Fruit fly (Drosophila melanogaster) whole organism, embryonic: ENCODE results near the gene CG17154.

ENCODE experiments used
- Atf3 ChIP-seq: fragments of 200-800 bp; sonication (Bioruptor generic); optimal IDR thresholded peaks from 3 replicates; lab custom pipeline; 2016; ENCODE audit warnings: missing biosample characterization, missing genetic modification characterization
- B-H1 ChIP-seq: fragments of 200-800 bp; sonication (Bioruptor generic); IDR thresholded peaks from 3 replicates; pipeline ENCODE4 v1.3.6; 2022; ENCODE audit warnings: missing biosample characterization, missing genetic modification characterization
- CG10267 ChIP-seq: fragments of 200-800 bp; sonication (Bioruptor generic); optimal IDR thresholded peaks from 2 replicates; lab custom pipeline; 2018; ENCODE audit warnings: missing biosample characterization, mild to moderate bottlenecking, missing genetic modification characterization, moderate library complexity
- CG13624 ChIP-seq: fragments of 200-800 bp; sonication (Bioruptor generic); optimal IDR thresholded peaks from 2 replicates; lab custom pipeline; 2016; ENCODE audit warnings: missing biosample characterization, missing genetic modification characterization
- CG13775 ChIP-seq: fragments of 200-800 bp; sonication (Bioruptor generic); optimal IDR thresholded peaks from 3 replicates; lab custom pipeline; 2017; ENCODE audit warnings: missing biosample characterization, mild to moderate bottlenecking, missing genetic modification characterization
- CG15696 ChIP-seq: fragments of 200-800 bp; sonication (Bioruptor generic); optimal IDR thresholded peaks from 2 replicates; lab custom pipeline; 2019; ENCODE audit warnings: missing biosample characterization, mild to moderate bottlenecking, missing genetic modification characterization, moderate library complexity
- CG1603 ChIP-seq: fragments of 200-800 bp; sonication (Bioruptor generic); optimal IDR thresholded peaks from 2 replicates; lab custom pipeline; 2019; ENCODE audit warnings: missing biosample characterization, mild to moderate bottlenecking, missing genetic modification characterization, moderate library complexity
- CG17385 ChIP-seq: fragments of 200-800 bp; sonication (Bioruptor generic); optimal IDR thresholded peaks from 3 replicates; lab custom pipeline; 2018; ENCODE audit warnings: missing biosample characterization, mild to moderate bottlenecking, missing genetic modification characterization
- CG18011 ChIP-seq: fragments of 200-800 bp; sonication (Bioruptor generic); optimal IDR thresholded peaks from 2 replicates; lab custom pipeline; 2017; ENCODE audit warnings: missing biosample characterization, missing genetic modification characterization, mild to moderate bottlenecking, moderate library complexity, missing genotype
- CG2889 ChIP-seq: fragments of 200-800 bp; sonication (Bioruptor generic); IDR thresholded peaks from 3 replicates; pipeline ENCODE4 v1.3.6; 2022; ENCODE audit warnings: missing biosample characterization, missing genetic modification characterization
- CG3065 ChIP-seq: fragments of 200-800 bp; sonication (Bioruptor generic); optimal IDR thresholded peaks from 2 replicates; lab custom pipeline; 2016; ENCODE audit warnings: missing biosample characterization, missing genetic modification characterization
- CG31388 ChIP-seq: fragments of 200-800 bp; sonication (Bioruptor generic); optimal IDR thresholded peaks from 2 replicates; lab custom pipeline; 2016; ENCODE audit warnings: missing biosample characterization, missing genetic modification characterization
- CG31441 ChIP-seq: fragments of 200-800 bp; sonication (Bioruptor generic); IDR thresholded peaks from 2 replicates; pipeline ENCODE4 v1.3.6; 2022; ENCODE audit warnings: missing biosample characterization, missing genetic modification characterization
- CG3163 ChIP-seq: fragments of 200-800 bp; sonication (Bioruptor generic); optimal IDR thresholded peaks from 3 replicates; lab custom pipeline; 2016; ENCODE audit warnings: missing biosample characterization, missing genetic modification characterization
- CG3847 ChIP-seq: fragments of 200-800 bp; sonication (Bioruptor generic); IDR thresholded peaks from 2 replicates; pipeline ENCODE4 v1.3.6; 2022; ENCODE audit warnings: missing biosample characterization, missing genetic modification characterization
- CG4707 ChIP-seq: fragments of 200-800 bp; sonication (Bioruptor generic); optimal IDR thresholded peaks from 2 replicates; lab custom pipeline; 2018; ENCODE audit warnings: missing biosample characterization, mild to moderate bottlenecking, missing genetic modification characterization, moderate library complexity
- CG7271 ChIP-seq: fragments of 200-800 bp; sonication (Bioruptor generic); optimal IDR thresholded peaks from 2 replicates; lab custom pipeline; 2018; ENCODE audit warnings: missing biosample characterization, mild to moderate bottlenecking, missing genetic modification characterization, moderate library complexity
- CG7786 ChIP-seq: fragments of 200-800 bp; sonication (Bioruptor generic); optimal IDR thresholded peaks from 2 replicates; lab custom pipeline; 2016; ENCODE audit warnings: missing biosample characterization, missing genetic modification characterization
- CG8281 ChIP-seq: fragments of 200-800 bp; sonication (Bioruptor generic); optimal IDR thresholded peaks from 2 replicates; lab custom pipeline; 2018; ENCODE audit warnings: missing biosample characterization, mild to moderate bottlenecking, missing genetic modification characterization, moderate library complexity
- CG8765 ChIP-seq: fragments of 200-800 bp; sonication (Bioruptor generic); IDR thresholded peaks from 2 replicates; pipeline ENCODE4 v1.3.6; 2022; ENCODE audit warnings: missing biosample characterization, missing genetic modification characterization
- CG9215 ChIP-seq: fragments of 200-800 bp; sonication (Bioruptor generic); IDR thresholded peaks from 2 replicates; pipeline ENCODE4 v1.3.6; 2022; ENCODE audit warnings: missing biosample characterization, missing genetic modification characterization
- CG9609 ChIP-seq: fragments of 200-800 bp; sonication (Bioruptor generic); optimal IDR thresholded peaks from 3 replicates; lab custom pipeline; 2016; ENCODE audit warnings: missing biosample characterization, missing genetic modification characterization
- CG9932 ChIP-seq: fragments of 200-800 bp; sonication (Bioruptor generic); IDR thresholded peaks from 2 replicates; pipeline ENCODE4 v1.3.6; 2022; ENCODE audit warnings: missing biosample characterization, missing genetic modification characterization
- Ets65A ChIP-seq: fragments of 200-800 bp; sonication (Bioruptor generic); peaks from one replicate; lab custom pipeline; 2016; ENCODE audit warnings: missing biosample characterization, missing genetic modification characterization
- HHEX ChIP-seq: fragments of 200-800 bp; sonication (Bioruptor generic); optimal IDR thresholded peaks from 3 replicates; lab custom pipeline; 2017; ENCODE audit warnings: missing biosample characterization, mild to moderate bottlenecking, missing genetic modification characterization, missing genetic modification reagents
- Max ChIP-seq: fragments of 200-800 bp; sonication (Bioruptor generic); optimal IDR thresholded peaks from 2 replicates; lab custom pipeline; 2016; ENCODE audit warnings: missing biosample characterization, mild to moderate bottlenecking, missing genetic modification characterization
- NFAT ChIP-seq: fragments of 200-800 bp; sonication (Bioruptor generic); IDR thresholded peaks from 2 replicates; pipeline ENCODE4 v1.3.6; 2022; ENCODE audit warnings: missing biosample characterization, missing genetic modification characterization
- Optix ChIP-seq: fragments of 200-800 bp; sonication (Bioruptor generic); IDR thresholded peaks from 3 replicates; pipeline ENCODE4 v1.3.6; 2022; ENCODE audit warnings: missing biosample characterization, missing genetic modification characterization
- Pdp1 ChIP-seq, 2 experiments: fragments of 200-800 bp; sonication (Bioruptor generic); optimal IDR thresholded peaks; 3 replicates each; lab custom pipeline; 2016; ENCODE audit warnings: missing biosample characterization in 2 of 2, missing genetic modification characterization in 2 of 2, mild to moderate bottlenecking in 1 of 2, moderate library complexity in 1 of 2
- Poxn ChIP-seq: fragments of 200-800 bp; sonication (Bioruptor generic); IDR thresholded peaks from 2 replicates; pipeline ENCODE4 v1.3.6; 2022; ENCODE audit warnings: missing biosample characterization, missing genetic modification characterization
- Stat92E ChIP-seq, 3 experiments: fragments of >200 bp in 2 of 3; fragments of 200-800 bp in 1 of 3; sonication (Bioruptor generic) in 1 of 3; optimal IDR thresholded peaks; 2 replicates each; lab custom pipeline; 2017 to 2019; ENCODE audit warnings: missing biosample characterization in 3 of 3, missing genetic modification characterization in 3 of 3, mild to moderate bottlenecking in 1 of 3, moderate library complexity in 1 of 3
- Xbp1 ChIP-seq: fragments of 200-800 bp; sonication (Bioruptor generic); optimal IDR thresholded peaks from 3 replicates; lab custom pipeline; 2016; ENCODE audit warnings: missing biosample characterization, mild to moderate bottlenecking, missing genetic modification characterization
- amos ChIP-seq: fragments of 200-800 bp; sonication (Bioruptor generic); IDR thresholded peaks from 2 replicates; pipeline ENCODE4 v1.3.6; 2022; ENCODE audit warnings: missing biosample characterization, missing genetic modification characterization; ENCODE audit not compliant: partially characterized antibody
- ase ChIP-seq: fragments of 200-800 bp; sonication (Bioruptor generic); IDR thresholded peaks from 3 replicates; pipeline ENCODE4 v1.3.6; 2022; ENCODE audit warnings: missing biosample characterization, missing genetic modification characterization
- bbx ChIP-seq: fragments of 200-800 bp; sonication (Bioruptor generic); IDR thresholded peaks from 2 replicates; pipeline ENCODE4 v1.3.6; 2022; ENCODE audit warnings: missing biosample characterization, missing genetic modification characterization; ENCODE audit not compliant: partially characterized antibody
- cad ChIP-seq: fragments of >200 bp; optimal IDR thresholded peaks from 2 replicates; lab custom pipeline; 2017; ENCODE audit warnings: missing biosample characterization, missing genetic modification characterization
- cato ChIP-seq: fragments of 200-800 bp; sonication (Bioruptor generic); optimal IDR thresholded peaks from 2 replicates; lab custom pipeline; 2016; ENCODE audit warnings: missing biosample characterization, missing genetic modification characterization, borderline replicate concordance
- dimm ChIP-seq: fragments of 200-800 bp; sonication (Bioruptor generic); IDR thresholded peaks from 2 replicates; pipeline ENCODE4 v1.3.6; 2022; ENCODE audit warnings: missing biosample characterization, missing genetic modification characterization
- ems ChIP-seq: fragments of 200-800 bp; sonication (Bioruptor generic); optimal IDR thresholded peaks from 3 replicates; lab custom pipeline; 2016; ENCODE audit warnings: missing biosample characterization, missing genetic modification characterization
- en ChIP-seq: fragments of 200-800 bp; sonication (Bioruptor generic); optimal IDR thresholded peaks from 2 replicates; lab custom pipeline; 2016; ENCODE audit warnings: missing biosample characterization, missing genetic modification characterization
- exex ChIP-seq: fragments of 200-800 bp; sonication (Bioruptor generic); optimal IDR thresholded peaks from 4 replicates; lab custom pipeline; 2018; ENCODE audit warnings: missing biosample characterization, mild to moderate bottlenecking, missing genetic modification characterization, moderate library complexity
- ftz-f1 ChIP-seq: fragments of 200-800 bp; sonication (Bioruptor generic); optimal IDR thresholded peaks from 2 replicates; lab custom pipeline; 2016; ENCODE audit warnings: missing biosample characterization, missing genetic modification characterization
- gsb-n ChIP-seq: fragments of 200-800 bp; sonication (Bioruptor generic); optimal IDR thresholded peaks from 3 replicates; lab custom pipeline; 2018; ENCODE audit warnings: missing biosample characterization, mild to moderate bottlenecking, missing genetic modification characterization
- ind ChIP-seq: fragments of 200-800 bp; sonication (Bioruptor generic); optimal IDR thresholded peaks from 3 replicates; lab custom pipeline; 2016; ENCODE audit warnings: missing biosample characterization, missing genetic modification characterization
- peb ChIP-seq: fragments of 200-800 bp; sonication (Bioruptor generic); IDR thresholded peaks from 2 replicates; pipeline ENCODE4 v1.3.6; 2022; ENCODE audit warnings: missing biosample characterization, missing genetic modification characterization
- pho ChIP-seq: fragments of 200-800 bp; sonication (Bioruptor generic); optimal IDR thresholded peaks from 2 replicates; lab custom pipeline; 2016; ENCODE audit warnings: missing biosample characterization, missing genetic modification characterization
- run ChIP-seq: fragments of 200-800 bp; sonication (Bioruptor generic); optimal IDR thresholded peaks from 3 replicates; lab custom pipeline; 2018; ENCODE audit warnings: missing biosample characterization, mild to moderate bottlenecking, missing genetic modification characterization
- sens-2 ChIP-seq: fragments of 200-800 bp; sonication (Bioruptor generic); IDR thresholded peaks from 2 replicates; pipeline ENCODE4 v1.3.6; 2022; ENCODE audit warnings: missing biosample characterization, missing genetic modification characterization
- sob ChIP-seq: fragments of 200-800 bp; sonication (Bioruptor generic); IDR thresholded peaks from 2 replicates; pipeline ENCODE4 v1.3.6; 2022; ENCODE audit warnings: missing biosample characterization, missing genetic modification characterization
- sug ChIP-seq: fragments of 200-800 bp; optimal IDR thresholded peaks from 2 replicates; lab custom pipeline; 2019; ENCODE audit warnings: missing biosample characterization, mild to moderate bottlenecking, missing genetic modification characterization, moderate library complexity
- vfl ChIP-seq: fragments of 200-800 bp; sonication (Bioruptor generic); optimal IDR thresholded peaks from 2 replicates; lab custom pipeline; 2016; ENCODE audit warnings: missing biosample characterization, missing genetic modification characterization
- yki ChIP-seq: fragments of >200 bp; optimal IDR thresholded peaks from 3 replicates; lab custom pipeline; 2018
- zf30C ChIP-seq: fragments of 200-800 bp; sonication (Bioruptor generic); optimal IDR thresholded peaks from 3 replicates; lab custom pipeline; 2018; ENCODE audit warnings: missing biosample characterization, mild to moderate bottlenecking, missing genetic modification characterization

CG17154 gene

DNA sequence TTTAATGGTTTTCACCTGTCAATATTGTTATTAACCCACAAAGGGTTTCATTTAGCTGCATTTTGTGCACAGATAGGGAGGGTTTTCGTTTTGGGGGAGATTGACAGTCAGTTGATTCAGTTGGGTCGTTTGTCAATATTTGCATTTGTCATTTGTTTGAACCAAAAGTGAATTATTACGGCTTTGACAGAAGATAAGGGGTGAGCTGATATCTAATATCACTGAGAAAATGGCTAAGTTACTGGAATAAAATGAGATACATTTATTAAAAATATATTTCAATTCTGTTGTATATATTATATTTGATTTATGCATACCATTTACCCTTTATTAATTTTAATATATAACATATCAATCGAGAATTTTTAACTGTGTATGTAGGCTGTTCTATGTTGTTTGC is 4.6 kb upstream of the CG17154 start (continued):
- no peak for TF ChIP-seq ind (GFP tag; lab: Kevin White, UChicago)
- TF ChIP-seq CG13775 (GFP tag; lab: Kevin White, UChicago), result no peak
- TF ChIP-seq Pdp1 (GFP tag; optimal IDR thresholded peaks at IDR 0.05; lab: Kevin White, UChicago), result no peak
- no peak for TF ChIP-seq CG9609 (GFP tag; lab: Kevin White, UChicago)
- no peak for TF ChIP-seq CG9932 (GFP tag; lab: Robert Waterston, UW)
- TF ChIP-seq CG9215 (GFP tag; lab: Robert Waterston, UW), result no peak
- no peak for TF ChIP-seq B-H1 (GFP tag; lab: Robert Waterston, UW)
- TF ChIP-seq cad, result no peak
- TF ChIP-seq Ets65A (GFP tag; lab: Kevin White, UChicago), result no peak
- no peak for TF ChIP-seq cato (GFP tag; lab: Kevin White, UChicago)
- TF ChIP-seq Max (GFP tag; lab: Kevin White, UChicago), result no peak
- TF ChIP-seq pho (GFP tag; lab: Kevin White, UChicago), result no peak
- TF ChIP-seq ftz-f1 (GFP tag; lab: Kevin White, UChicago), result no peak
- TF ChIP-seq Xbp1, result peak; percentile 15
- peak; percentile 59 for TF ChIP-seq HHEX (GFP tag; lab: Kevin White, UChicago)
- TF ChIP-seq CG13624 (GFP tag; lab: Kevin White, UChicago), result no peak
- TF ChIP-seq CG3065 (GFP tag; lab: Kevin White, UChicago), result peak; percentile 7
- TF ChIP-seq CG2889 (GFP tag; lab: Robert Waterston, UW), result no peak
- TF ChIP-seq bbx (GFP tag; lab: Robert Waterston, UW), result no peak
- TF ChIP-seq en (GFP tag; lab: Kevin White, UChicago), result peak; percentile 43
- peak; percentile 87 for TF ChIP-seq CG15696 (tag; lab: Kevin White, UChicago)
- no peak for TF ChIP-seq CG18011 (GFP tag; lab: Kevin White, UChicago)
- no peak for TF ChIP-seq NFAT (GFP tag; lab: Robert Waterston, UW)
- TF ChIP-seq CG31441, result peak; percentile 63
- no peak for TF ChIP-seq CG31388
- TF ChIP-seq peb (GFP tag; lab: Robert Waterston, UW), result no peak
- TF ChIP-seq ems (GFP tag; lab: Kevin White, UChicago), result no peak
- peak; percentile 56 for TF ChIP-seq CG1603 (tag; lab: Kevin White, UChicago)
- TF ChIP-seq sens-2, result no peak
- TF ChIP-seq run, result no peak
- TF ChIP-seq sob (GFP tag; lab: Robert Waterston, UW), result no peak
- TF ChIP-seq CG4707 (GFP tag; lab: Kevin White, UChicago), result peak; percentile 76
- TF ChIP-seq CG17385 (GFP tag; lab: Kevin White, UChicago), result peak; percentile 46
- no peak for TF ChIP-seq Optix (GFP tag; lab: Robert Waterston, UW)
- TF ChIP-seq zf30C (GFP tag; lab: Kevin White, UChicago), result no peak
- TF ChIP-seq vfl (GFP tag; lab: Kevin White, UChicago), result no peak
- TF ChIP-seq ase (GFP tag; lab: Robert Waterston, UW), result no peak
- peak; percentile 66 for TF ChIP-seq gsb-n (tag; lab: Kevin White, UChicago)
- TF ChIP-seq Poxn (GFP tag; lab: Robert Waterston, UW), result no peak
- TF ChIP-seq CG7271 (tag; lab: Kevin White, UChicago), result no peak
- TF ChIP-seq CG8765 (GFP tag; lab: Robert Waterston, UW), result no peak
- TF ChIP-seq CG3163, result no peak
- peak; percentile 3 for TF ChIP-seq sug (tag; lab: Kevin White, UChicago)
- TF ChIP-seq CG10267 (tag; lab: Kevin White, UChicago), result peak; percentile 67
- no peak for TF ChIP-seq exex (tag; lab: Kevin White, UChicago)
- no peak for TF ChIP-seq dimm (GFP tag; lab: Robert Waterston, UW)
- no peak for TF ChIP-seq Atf3 (GFP tag; lab: Kevin White, UChicago)
- TF ChIP-seq amos (GFP tag; lab: Robert Waterston, UW), result no peak
- peak; percentile 79 for TF ChIP-seq CG8281 (tag; lab: Kevin White, UChicago)
- no peak for TF ChIP-seq Stat92E (GFP tag; optimal IDR thresholded peaks at IDR 0.05; lab: Kevin White, UChicago)
- no peak for TF ChIP-seq yki (lab: Kevin White, UChicago)
- TF ChIP-seq CG3847, result no peak
- no peak for TF ChIP-seq CG7786 (GFP tag; lab: Kevin White, UChicago)
